Worm (Caenorhabditis elegans) whole organism, L4/young adult: ENCODE results near the gene T04G9.6.

Experiments used
- W03F9.2 ChIP-seq: fragments of 150-350 bp; optimal IDR thresholded peaks from 2 replicates; lab custom pipeline; 2014; ENCODE audit warnings: missing biosample characterization, missing genetic modification characterization
- dao-5 ChIP-seq: sonication (generic microtip); optimal IDR thresholded peaks from 2 replicates; lab custom pipeline; 2016; ENCODE audit warnings: missing genotype, missing genetic modification characterization, moderate library complexity, missing compliant biosample characterization
- him-1 ChIP-seq: sonication (generic microtip); optimal IDR thresholded peaks from 2 replicates; lab custom pipeline; 2016; ENCODE audit warnings: missing genotype, missing genetic modification reagents, missing genetic modification characterization, missing compliant biosample characterization

T04G9.6 gene

DNA sequence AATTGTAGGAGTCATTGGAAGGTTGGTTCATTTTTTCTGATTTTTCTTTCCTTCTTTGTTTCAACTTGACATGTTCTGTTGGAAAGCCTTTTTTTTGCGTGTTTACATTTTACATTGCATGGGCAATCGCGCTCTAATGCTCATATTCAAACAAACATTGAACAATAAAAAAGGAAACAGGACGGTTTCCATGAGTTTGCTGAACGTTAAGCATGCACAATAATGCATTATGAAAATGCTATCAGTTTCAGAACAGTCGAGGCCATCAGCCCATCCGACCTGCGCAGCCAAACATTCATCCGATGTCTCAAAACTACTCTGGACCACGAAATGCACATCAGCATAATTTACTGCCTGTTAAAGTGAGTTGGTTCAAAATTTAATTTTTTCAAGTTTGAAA is 5.8 kb upstream of the T04G9.6 start:
- TF ChIP-seq W03F9.2 (tag; lab: Kevin White, UChicago) (no peak), dao-5 (tag; lab: Kevin White, UChicago) (no peak), him-1 (tag; lab: Kevin White, UChicago) (no peak)

DNA sequence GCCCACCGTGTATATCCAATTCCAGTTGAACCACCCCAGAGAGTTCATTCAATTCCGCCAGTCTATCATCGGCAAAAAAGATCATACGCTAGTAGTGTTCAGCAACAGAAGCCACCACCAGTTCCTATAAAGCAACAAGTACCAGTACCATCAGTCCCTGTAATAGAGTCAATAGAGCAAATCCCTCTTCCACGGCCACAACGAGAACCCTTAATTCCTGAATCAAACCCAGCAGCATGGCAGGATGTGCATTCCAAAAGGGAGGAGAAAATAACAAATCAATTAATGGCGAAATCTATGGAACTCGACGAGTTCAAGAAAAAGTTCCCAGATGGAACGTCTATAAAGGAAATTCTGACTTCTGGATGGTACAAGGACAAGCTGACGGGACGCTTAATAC is 5.1 kb upstream of the T04G9.6 start:
- TF ChIP-seq him-1 (tag; lab: Kevin White, UChicago) (no peak), W03F9.2 (tag; lab: Kevin White, UChicago) (no peak), dao-5 (tag; lab: Kevin White, UChicago) (no peak)

DNA sequence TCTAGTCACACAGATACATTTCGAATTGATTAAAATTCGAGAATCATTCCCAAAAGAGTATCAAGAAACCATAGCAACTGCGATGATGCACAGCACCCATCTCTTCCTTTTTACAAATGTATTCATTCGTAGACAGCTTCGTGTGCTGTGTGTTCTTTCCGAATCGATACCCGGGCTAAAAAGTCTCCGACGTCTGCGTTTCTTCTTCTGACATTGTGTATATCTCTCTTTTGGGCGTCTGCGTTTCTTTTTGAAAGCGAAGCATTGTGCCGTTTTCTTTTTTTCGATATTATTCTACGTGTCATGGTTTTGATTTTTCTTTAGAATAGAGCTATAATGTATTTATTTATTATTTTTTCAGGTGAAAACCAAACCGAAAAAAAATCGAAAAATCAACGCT is 3.2 kb upstream of the T04G9.6 start, which contains the start of gene attf-5:
Gene attf-5 (plus strand): TSS at position 362 of the 400 bp plus-strand sequence.
- TF ChIP-seq dao-5 (tag; lab: Kevin White, UChicago) (no peak), W03F9.2 (tag; lab: Kevin White, UChicago) (no peak), him-1 (tag; lab: Kevin White, UChicago) (no peak)

DNA sequence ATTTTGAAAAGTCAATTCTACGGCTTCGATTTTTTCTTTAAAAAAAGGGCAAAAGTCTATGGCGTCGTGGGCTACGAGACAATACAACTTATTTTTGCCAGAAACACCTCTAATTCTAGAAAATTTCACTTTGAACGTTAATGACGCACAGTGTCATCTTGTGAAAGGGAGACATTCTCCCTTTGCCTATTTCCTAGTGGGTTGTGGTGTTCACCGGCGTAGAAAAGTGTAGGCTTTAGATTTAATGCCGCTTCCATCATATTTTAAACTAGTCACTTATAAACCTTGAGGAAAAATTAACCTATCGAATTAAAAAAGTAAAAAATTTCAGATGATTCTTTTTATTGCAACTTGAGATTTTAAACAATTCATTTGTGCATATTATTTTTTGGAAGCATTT is 615 bp upstream of the T04G9.6 start:
- TF ChIP-seq dao-5 (tag; lab: Kevin White, UChicago) (no peak), W03F9.2 (tag; lab: Kevin White, UChicago) (no peak), him-1 (tag; lab: Kevin White, UChicago) (no peak)

DNA sequence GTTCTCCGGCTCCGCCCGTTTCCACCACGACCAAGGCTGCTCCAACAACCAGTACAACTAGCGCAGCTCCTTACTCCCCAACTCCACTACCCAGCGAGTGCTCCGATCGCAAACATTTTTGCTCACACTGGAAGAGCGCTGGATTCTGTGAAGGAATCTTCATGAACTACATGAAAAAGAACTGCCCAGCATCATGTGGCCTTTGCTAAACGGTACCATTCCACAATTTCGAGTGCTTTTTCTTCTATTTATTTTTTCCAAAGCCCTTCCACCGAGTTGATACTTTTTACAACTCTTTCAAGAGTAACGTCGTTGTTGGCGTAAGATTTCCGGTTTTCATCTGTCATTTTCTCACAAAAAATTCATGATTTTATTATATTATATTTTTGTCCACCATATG is 4.7 kb downstream of the T04G9.6 start:
- no peak for TF ChIP-seq dao-5 (tag; lab: Kevin White, UChicago)
- TF ChIP-seq him-1 (tag; lab: Kevin White, UChicago), result no peak
- TF ChIP-seq W03F9.2 (tag; lab: Kevin White, UChicago), result no peak

DNA sequence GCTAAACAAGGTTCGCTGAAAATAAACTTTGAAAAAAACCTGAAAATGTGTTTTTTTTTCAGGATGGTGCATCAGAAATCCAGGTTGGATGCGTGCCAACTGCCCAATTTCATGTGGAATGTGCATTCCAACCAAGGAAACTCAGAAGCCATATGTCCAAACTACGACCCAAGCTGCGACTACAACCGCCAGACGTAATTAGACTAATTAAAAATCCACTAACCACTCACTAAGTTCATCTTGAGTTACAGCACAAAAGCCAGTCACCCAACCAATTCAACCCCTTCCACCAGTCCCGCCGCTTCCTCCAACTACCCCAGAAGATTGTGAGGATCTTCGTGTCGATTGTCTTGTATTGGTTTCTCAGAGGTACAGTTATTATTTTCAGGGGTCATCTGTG is 5.5 kb downstream of the T04G9.6 start:
- no peak for TF ChIP-seq him-1 (tag; lab: Kevin White, UChicago)
- no peak for TF ChIP-seq dao-5 (tag; lab: Kevin White, UChicago)
- no peak for TF ChIP-seq W03F9.2 (tag; lab: Kevin White, UChicago)

DNA sequence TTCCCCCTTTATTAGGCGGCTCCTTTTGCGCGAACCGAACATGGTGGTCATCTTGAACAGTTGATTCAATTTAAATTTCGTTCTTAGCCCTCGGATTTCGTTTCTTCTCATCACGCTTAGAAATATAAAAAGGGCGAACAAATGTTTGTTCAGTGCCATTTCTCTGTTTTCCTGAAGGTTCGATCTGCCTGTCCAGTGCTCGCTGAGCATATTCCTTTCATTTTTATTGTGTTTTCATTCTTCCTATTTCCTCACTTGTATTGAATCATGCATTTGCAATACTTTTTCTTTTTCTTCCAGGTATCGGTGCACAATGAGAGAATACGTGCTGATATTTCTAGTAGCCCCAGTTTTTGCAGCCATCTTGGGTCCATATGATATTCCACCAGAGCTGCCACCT is 7.3 kb downstream of the T04G9.6 start, which contains the start of gene nas-15:
Gene nas-15 (plus strand): TSS at position 301 of the 400 bp plus-strand sequence.
- no peak for TF ChIP-seq him-1 (tag; lab: Kevin White, UChicago)
- TF ChIP-seq W03F9.2 (tag; lab: Kevin White, UChicago), result no peak
- TF ChIP-seq dao-5 (tag; lab: Kevin White, UChicago), result no peak

DNA sequence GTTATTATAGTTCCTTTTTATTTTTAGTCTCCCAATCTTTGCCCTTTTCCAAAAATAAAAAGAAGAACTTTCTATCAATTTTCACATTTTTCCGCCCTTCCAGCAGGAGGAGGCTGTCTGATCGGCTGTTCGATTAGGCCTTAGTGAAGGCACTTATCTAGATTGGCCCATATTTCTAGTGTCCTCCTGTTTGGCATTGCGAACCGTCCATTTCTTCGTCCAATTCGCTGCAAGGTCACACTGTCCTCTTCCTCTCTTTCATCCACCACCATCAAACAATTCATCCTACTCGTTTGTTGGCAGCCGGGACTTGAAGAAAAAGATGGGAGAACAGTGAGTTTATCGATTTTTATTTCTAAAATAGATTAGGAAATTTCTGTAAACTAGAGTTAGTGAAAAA is 12.6 kb downstream of the T04G9.6 start, which contains the start of gene T04G9.4:
Gene T04G9.4 (plus strand): TSS at position 293 of the 400 bp plus-strand sequence.
- TF ChIP-seq W03F9.2 (tag; lab: Kevin White, UChicago) (no peak), him-1 (tag; lab: Kevin White, UChicago) (no peak), dao-5 (tag; lab: Kevin White, UChicago) (no peak)

DNA sequence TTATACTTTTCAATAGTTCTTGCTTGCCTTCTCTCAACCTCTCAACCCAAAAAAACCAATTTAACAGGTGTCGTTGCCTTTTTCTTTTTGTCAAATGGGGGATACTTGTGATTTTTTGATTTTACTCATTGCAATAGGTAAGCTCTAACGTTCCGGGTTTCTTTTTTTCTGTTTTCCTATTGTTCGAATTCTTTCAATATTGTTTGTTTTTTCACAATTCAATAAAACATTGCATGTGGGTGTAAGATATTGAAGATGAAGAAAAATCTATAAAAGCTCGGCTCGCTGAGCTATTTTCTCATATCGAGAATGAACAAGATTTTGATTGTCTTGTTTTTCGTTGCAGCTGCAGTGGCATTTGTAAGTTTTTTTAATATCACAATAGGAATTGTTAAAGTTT is 14.2 kb downstream of the T04G9.6 start, which contains the start of gene T04G9.7:
Gene T04G9.7 (plus strand): TSS at position 301 of the 400 bp plus-strand sequence.
- TF ChIP-seq dao-5 (tag; lab: Kevin White, UChicago), result no peak
- TF ChIP-seq him-1 (tag; lab: Kevin White, UChicago), result no peak
- no peak for TF ChIP-seq W03F9.2 (tag; lab: Kevin White, UChicago)

DNA sequence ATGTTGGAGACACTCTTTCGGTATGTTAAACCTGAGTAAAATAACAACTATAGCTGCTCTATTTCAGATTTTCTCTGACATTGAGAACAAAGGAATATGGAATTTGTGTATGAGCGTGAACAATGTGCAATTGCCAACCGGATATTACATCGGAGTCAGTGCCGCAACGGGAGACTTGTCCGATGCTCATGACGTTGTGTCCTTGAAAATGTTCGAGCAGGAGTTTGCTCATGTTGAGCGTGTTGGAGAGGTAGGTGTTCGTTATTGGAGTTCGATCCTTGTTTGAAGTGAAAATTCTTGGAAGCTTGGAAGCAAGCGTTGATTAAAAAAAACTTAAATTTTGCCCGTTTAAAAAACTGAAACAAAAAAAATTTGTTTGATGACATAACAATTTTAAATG is 15.2 kb downstream of the T04G9.6 start:
- TF ChIP-seq dao-5 (tag; lab: Kevin White, UChicago) (no peak), W03F9.2 (tag; lab: Kevin White, UChicago) (no peak), him-1 (tag; lab: Kevin White, UChicago) (no peak)

DNA sequence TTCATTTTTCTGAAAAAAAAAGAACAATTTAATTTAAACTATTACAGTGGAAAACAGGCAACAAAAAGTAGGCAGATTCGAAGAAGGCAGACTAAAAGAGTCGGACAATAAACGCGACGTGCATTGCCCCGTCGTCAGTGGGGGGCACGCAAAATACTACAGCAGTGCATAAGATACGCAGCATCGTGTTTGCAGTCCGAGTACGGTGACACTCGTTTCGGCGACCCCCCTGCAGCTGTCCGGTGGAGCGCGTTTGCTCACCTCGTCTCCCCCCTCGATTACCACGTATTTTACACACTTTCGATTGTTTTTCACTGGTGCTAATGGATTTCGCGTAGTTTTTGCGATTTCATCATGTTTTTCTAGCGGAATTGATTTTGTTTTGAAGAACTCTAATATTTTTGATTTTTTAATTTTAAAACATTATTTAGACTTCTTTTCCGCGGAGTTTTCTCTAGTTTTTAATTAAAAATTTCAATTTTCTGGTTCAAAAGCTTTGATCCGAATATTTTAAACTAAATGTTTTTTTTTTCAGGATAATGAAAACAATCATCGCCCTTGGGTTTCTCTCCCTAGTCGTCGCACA is 16.6 kb downstream of the T04G9.6 start, which contains the start of the genes trap-2 and ile-2:
Gene trap-2 (minus strand): TSS at position 9 of the 586 bp plus-strand sequence.
Gene ile-2 (plus strand): TSS at position 536 of the 586 bp plus-strand sequence.
- TF ChIP-seq dao-5 (tag; lab: Kevin White, UChicago) (peak; percentile 23), him-1 (tag; lab: Kevin White, UChicago) (peak; percentile 51), W03F9.2 (tag; lab: Kevin White, UChicago) (peak; percentile 81)

DNA sequence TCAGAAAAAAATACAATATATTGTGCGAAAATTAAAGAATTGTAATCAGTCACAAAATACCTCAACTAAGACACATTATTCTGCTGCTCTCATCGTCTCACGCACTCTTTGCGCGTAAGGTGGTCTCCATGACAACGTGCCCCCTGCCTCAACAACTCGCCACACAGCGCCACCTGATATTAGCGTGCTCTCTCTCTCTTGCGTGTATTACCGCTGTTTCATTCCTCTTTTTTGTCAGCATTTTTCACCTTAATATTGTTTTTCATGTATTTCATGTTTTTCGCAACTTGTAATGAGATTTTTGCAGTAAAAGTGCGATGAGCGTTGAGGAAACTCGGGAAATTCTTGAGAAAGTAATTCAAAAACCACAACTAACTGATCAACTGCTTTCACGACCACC is 21.3 kb downstream of the T04G9.6 start, which contains the start of gene dyf-11:
Gene dyf-11 (plus strand): TSS at position 301 of the 400 bp plus-strand sequence.
- TF ChIP-seq him-1 (tag; lab: Kevin White, UChicago), result no peak
- no peak for TF ChIP-seq W03F9.2 (tag; lab: Kevin White, UChicago)
- no peak for TF ChIP-seq dao-5 (tag; lab: Kevin White, UChicago)

DNA sequence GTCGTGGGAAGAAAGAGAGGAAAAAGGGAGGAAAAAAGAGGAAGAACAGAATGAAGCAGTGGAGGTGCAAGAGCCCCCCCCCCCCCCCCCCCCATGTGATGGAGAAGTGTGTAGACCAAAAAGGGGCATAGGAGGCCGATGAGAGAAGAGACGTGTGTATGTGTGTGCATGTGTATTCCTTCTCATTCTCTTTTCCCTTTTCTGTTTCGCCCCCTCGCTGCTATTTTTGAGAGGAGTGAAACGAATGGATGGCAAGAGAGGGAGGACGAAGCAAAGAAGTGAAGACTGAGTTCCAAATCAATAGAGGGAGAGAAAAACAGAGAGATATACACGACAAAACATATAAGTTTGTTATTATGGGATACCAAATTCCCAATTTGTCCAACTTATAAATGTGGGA is 24.2 kb downstream of the T04G9.6 start:
- TF ChIP-seq W03F9.2 (tag; lab: Kevin White, UChicago), result no peak
- no peak for TF ChIP-seq dao-5 (tag; lab: Kevin White, UChicago)
- no peak for TF ChIP-seq him-1 (tag; lab: Kevin White, UChicago)

DNA sequence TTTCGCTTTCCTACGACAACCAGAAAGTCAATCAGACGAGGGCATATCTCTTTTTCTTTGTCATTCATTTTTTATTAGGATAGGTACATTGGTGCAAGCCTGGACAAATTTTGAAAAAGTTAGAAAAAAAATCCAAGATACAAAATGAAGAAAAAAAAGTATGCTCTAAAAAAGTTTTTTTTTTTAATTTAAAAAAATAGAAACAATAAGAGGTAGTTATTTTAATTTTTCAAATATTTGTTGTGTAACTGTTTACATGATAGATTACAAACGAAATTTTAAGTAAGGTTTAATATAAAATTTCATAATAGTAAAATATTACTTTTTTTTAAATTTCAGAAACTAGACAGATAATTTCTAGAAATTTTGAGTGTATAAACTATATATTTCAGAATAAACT is 25.1 kb downstream of the T04G9.6 start, which contains the start of gene aex-3:
Gene aex-3 (minus strand): TSS at position 101 of the 400 bp plus-strand sequence.
- TF ChIP-seq him-1 (tag; lab: Kevin White, UChicago) (no peak), W03F9.2 (tag; lab: Kevin White, UChicago) (no peak), dao-5 (tag; lab: Kevin White, UChicago) (no peak)
